Worm (Caenorhabditis elegans): ENCODE measurements around the gene srh-212.

The srh-212 gene

ce11 chrV:3557422-3557821 is 39.5 kb downstream of the srh-212 start, which contains the start of gene grl-31:
grl-31 (minus strand) TSS chrV:3557778.
- TF ChIP-seq nhr-11 (tag; optimal IDR thresholded peaks at IDR 0.05) (no peak), rnt-1 (tag; optimal IDR thresholded peaks at IDR 0.05) (no peak), K09A11.1 (tag; optimal IDR thresholded peaks at IDR 0.05; ENCODE audit: insufficient read depth) (no peak), sox-2 (GFP tag; IDR thresholded peaks at IDR 0.05) (no peak), ref-2 (tag; optimal IDR thresholded peaks at IDR 0.05) (no peak), ets-4 (tag; optimal IDR thresholded peaks at IDR 0.05) (no peak), ceh-6 (GFP tag; optimal IDR thresholded peaks at IDR 0.05) (no peak), elt-2 (tag; optimal IDR thresholded peaks at IDR 0.05) (no peak), che-1 (tag; optimal IDR thresholded peaks at IDR 0.05) (no peak), pha-4 (tag; optimal IDR thresholded peaks at IDR 0.05) (no peak), dve-1 (tag; optimal IDR thresholded peaks at IDR 0.05) (no peak), eyg-1 (tag; optimal IDR thresholded peaks at IDR 0.05) (no peak), hlh-30 (tag; optimal IDR thresholded peaks at IDR 0.05; ENCODE audit: insufficient read depth) (no peak), nfya-1 (tag; optimal IDR thresholded peaks at IDR 0.05) (no peak), fkh-10 (GFP tag; optimal IDR thresholded peaks at IDR 0.05) (no peak), pqm-1 (tag; optimal IDR thresholded peaks at IDR 0.05) (no peak), ceh-9 (tag; optimal IDR thresholded peaks at IDR 0.05) (no peak)

- no peak for TF ChIP-seq C38D4.7 (GFP tag; optimal IDR thresholded peaks at IDR 0.05)
Measured at ce11 chrV:3555986-3556385, 41.0 kb downstream of the srh-212 start, which contains the start of gene grl-30. grl-30 (plus strand) TSS chrV:3556286.

DNA sequence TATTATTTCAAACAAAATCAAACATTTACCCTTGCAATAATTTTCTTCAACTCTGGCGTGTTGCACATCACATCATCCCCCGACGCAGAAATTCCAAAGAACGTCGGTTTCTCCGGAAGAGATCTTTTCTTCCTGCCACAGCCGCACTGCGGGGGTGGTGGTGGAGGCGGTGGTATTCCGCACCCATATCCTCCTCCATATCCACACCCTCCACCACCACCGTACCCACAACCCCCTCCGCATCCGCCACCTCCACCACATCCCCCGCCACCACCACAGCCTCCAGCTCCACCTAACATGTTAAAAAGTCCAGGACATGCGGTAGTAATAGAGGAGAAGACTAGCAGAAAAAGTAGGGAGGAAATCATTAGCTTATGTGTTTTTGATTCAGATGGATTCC is 42.1 kb downstream of the srh-212 start, which contains the start of gene grl-29:
grl-29 (minus strand) TSS at position 368 of the 400 bp plus-strand sequence.
- TF ChIP-seq che-1 (tag; optimal IDR thresholded peaks at IDR 0.05) (no peak), Y22D7AL.16 (tag; optimal IDR thresholded peaks at IDR 0.05) (no peak), ama-1 (optimal IDR thresholded peaks at IDR 0.05) (no peak), zip-5 (tag; optimal IDR thresholded peaks at IDR 0.05) (no peak)

DNA sequence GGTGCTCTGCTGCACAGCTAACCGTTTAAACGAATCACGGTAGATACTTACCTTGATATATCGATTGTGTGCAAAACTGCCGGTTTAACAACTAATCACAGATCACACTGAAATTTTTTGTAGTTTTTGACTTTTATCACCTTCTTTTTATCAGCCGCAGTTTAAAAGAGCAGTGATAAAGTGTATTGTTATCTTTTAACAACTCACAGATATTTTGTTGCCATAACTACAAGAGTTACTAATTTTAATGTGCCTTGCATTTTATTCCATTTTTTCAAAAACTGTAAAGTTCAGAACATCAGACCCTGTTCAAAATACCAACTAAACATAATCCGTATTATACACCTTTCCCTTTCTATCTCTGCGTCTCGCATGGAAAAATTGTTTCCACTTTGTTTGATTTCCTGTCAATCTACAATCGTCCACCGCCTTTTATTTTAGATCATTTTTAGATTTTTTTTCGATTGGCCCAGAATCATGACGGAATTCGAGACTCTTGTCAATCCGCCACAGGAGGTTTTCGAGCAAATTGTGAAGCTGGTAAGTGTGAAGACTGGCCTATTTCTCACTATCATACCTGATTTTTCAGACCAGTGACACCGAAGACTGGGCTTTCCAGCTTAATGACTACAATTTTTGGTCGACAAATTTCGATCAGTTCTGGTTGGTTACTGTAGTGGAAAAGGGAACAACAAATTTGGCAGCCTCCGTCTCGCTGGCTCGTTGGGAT is 44.0 kb downstream of the srh-212 start, which contains the start of gene T24A6.20:
T24A6.20 (plus strand) TSS at position 395 of the 730 bp plus-strand sequence.
- TF ChIP-seq elt-2 (tag; optimal IDR thresholded peaks at IDR 0.05), result peak; percentile 86
- no peak for TF ChIP-seq C38D4.7 (GFP tag; optimal IDR thresholded peaks at IDR 0.05)
- no peak for TF ChIP-seq hlh-13 (GFP tag; optimal IDR thresholded peaks at IDR 0.05)

DNA sequence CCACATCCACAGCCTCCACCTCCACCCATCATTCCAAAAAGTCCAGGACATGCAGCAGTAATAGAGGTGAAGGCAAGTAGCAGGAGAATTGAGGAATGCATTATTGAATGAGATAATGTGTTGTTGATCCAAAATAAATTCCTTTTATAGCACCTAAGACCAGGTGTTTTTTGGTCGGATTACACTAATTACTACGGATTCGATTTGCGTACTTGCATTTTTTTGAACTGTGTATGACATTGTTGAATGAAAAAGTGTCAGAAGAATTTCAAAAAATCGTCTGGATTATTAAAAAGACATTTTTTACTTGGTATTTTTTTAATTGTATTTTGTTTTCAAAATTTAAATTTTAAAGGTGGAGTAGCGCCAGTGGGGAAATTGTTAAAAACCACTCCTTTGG is 45.2 kb downstream of the srh-212 start, which contains the start of gene grl-28:
grl-28 (minus strand) TSS at position 101 of the 400 bp plus-strand sequence.
- no peak for TF ChIP-seq pqm-1 (tag; optimal IDR thresholded peaks at IDR 0.05)
- TF ChIP-seq ceh-22 (tag; optimal IDR thresholded peaks at IDR 0.05), result no peak
- no peak for TF ChIP-seq ceh-24 (tag; optimal IDR thresholded peaks at IDR 0.05)
- TF ChIP-seq C08G9.2 (tag; optimal IDR thresholded peaks at IDR 0.05), result no peak
- TF ChIP-seq npax-4 (tag; optimal IDR thresholded peaks at IDR 0.05), result no peak
- TF ChIP-seq sox-2 (GFP tag; IDR thresholded peaks at IDR 0.05), result no peak
- TF ChIP-seq ceh-9 (tag; optimal IDR thresholded peaks at IDR 0.05), result no peak
- no peak for TF ChIP-seq fkh-6 (tag; optimal IDR thresholded peaks at IDR 0.05)
- no peak for TF ChIP-seq sox-4 (tag; optimal IDR thresholded peaks at IDR 0.05)
- no peak for TF ChIP-seq hlh-15 (tag; optimal IDR thresholded peaks at IDR 0.05)
- TF ChIP-seq F13H6.1 (tag; optimal IDR thresholded peaks at IDR 0.05), result no peak
- no peak for TF ChIP-seq ama-1 (optimal IDR thresholded peaks at IDR 0.05)
- no peak for TF ChIP-seq ztf-16 (tag; optimal IDR thresholded peaks at IDR 0.05)
- no peak for TF ChIP-seq mec-3 (tag; optimal IDR thresholded peaks at IDR 0.05; ENCODE audit: borderline replicate concordance)
- TF ChIP-seq ceh-14 (tag; optimal IDR thresholded peaks at IDR 0.05), result no peak
- no peak for TF ChIP-seq ref-2 (tag; optimal IDR thresholded peaks at IDR 0.05)
- no peak for TF ChIP-seq pros-1 (tag; optimal IDR thresholded peaks at IDR 0.05)
- no peak for TF ChIP-seq zip-5 (tag; optimal IDR thresholded peaks at IDR 0.05)

All from whole organism, late embryonic.